Worm (Caenorhabditis elegans) whole organism, L1 larva: ENCODE results near the gene npr-18.

Experiments used
- C04F5.9 ChIP-seq: sonication (generic microtip); optimal IDR thresholded peaks from 2 replicates; lab custom pipeline; 2016; ENCODE audit warnings: missing genetic modification characterization, missing compliant biosample characterization
- C16A3.4 ChIP-seq: fragments of 150-350 bp; optimal IDR thresholded peaks from 2 replicates; lab custom pipeline; 2014; ENCODE audit warnings: missing biosample characterization, missing genetic modification characterization
- alr-1 ChIP-seq: fragments of 200-800 bp; sonication (Bioruptor generic); optimal IDR thresholded peaks from 2 replicates; lab custom pipeline; 2018; ENCODE audit warnings: borderline replicate concordance, mild to moderate bottlenecking, missing genetic modification characterization, missing compliant biosample characterization
- aly-2 ChIP-seq: fragments of 150-350 bp; optimal IDR thresholded peaks from 2 replicates; lab custom pipeline; 2014; ENCODE audit warnings: missing biosample characterization, missing genetic modification characterization
- blmp-1 ChIP-seq: fragments of 150-350 bp; optimal IDR thresholded peaks from 2 replicates; lab custom pipeline; 2014; ENCODE audit warnings: missing biosample characterization, missing genetic modification characterization
- ceh-63 ChIP-seq: fragments of 200-800 bp; sonication (Bioruptor generic); optimal IDR thresholded peaks from 2 replicates; lab custom pipeline; 2018; ENCODE audit warnings: mild to moderate bottlenecking, missing genetic modification characterization, missing compliant biosample characterization
- ceh-8 ChIP-seq: fragments of 200-800 bp; sonication (Bioruptor generic); optimal IDR thresholded peaks from 2 replicates; lab custom pipeline; 2018; ENCODE audit warnings: mild to moderate bottlenecking, missing genetic modification characterization, moderate library complexity, missing compliant biosample characterization
- ceh-82 ChIP-seq, 3 experiments: fragments of 150-350 bp in 1 of 3; sonication (generic microtip) in 2 of 3; optimal IDR thresholded peaks; 2 replicates each; lab custom pipeline; 2014 to 2017; ENCODE audit warnings: missing biosample characterization in 3 of 3, missing genetic modification characterization in 3 of 3
- ceh-90 ChIP-seq: sonication (generic microtip); optimal IDR thresholded peaks from 2 replicates; lab custom pipeline; 2016; ENCODE audit warnings: missing genetic modification characterization, missing compliant biosample characterization
- ces-1 ChIP-seq: fragments of 150-350 bp; optimal IDR thresholded peaks from 2 replicates; lab custom pipeline; 2014; ENCODE audit warnings: missing biosample characterization, missing genetic modification reagents, missing genetic modification characterization
- dpl-1 ChIP-seq, 3 experiments: fragments of 150-350 bp in 2 of 3; sonication (generic microtip) in 1 of 3; optimal IDR thresholded peaks; 2 replicates each; lab custom pipeline; 2014 to 2017; ENCODE audit warnings: missing biosample characterization in 3 of 3, missing genetic modification characterization in 3 of 3, missing genetic modification reagents in 3 of 3
- dsc-1 ChIP-seq: sonication (generic microtip); optimal IDR thresholded peaks from 2 replicates; lab custom pipeline; 2016; ENCODE audit warnings: mild to moderate bottlenecking, missing genetic modification characterization, missing compliant biosample characterization
- efl-1 ChIP-seq, 4 experiments: fragments of 150-350 bp; optimal IDR thresholded peaks in 3 of 4; peaks in 1 of 4; 1 replicate in 1 of 4; 2 replicates in 3 of 4; lab custom pipeline; 2014; ENCODE audit warnings: missing biosample characterization in 2 of 4, missing genetic modification characterization in 2 of 4, missing genetic modification reagents in 2 of 4
- elt-2 ChIP-seq: sonication (generic microtip); optimal IDR thresholded peaks from 2 replicates; lab custom pipeline; 2016; ENCODE audit warnings: missing genetic modification characterization, mild to moderate bottlenecking, inconsistent platforms, missing compliant biosample characterization, missing genetic modification reagents
- elt-3 ChIP-seq, 6 experiments: fragments of 150-350 bp in 1 of 6; sonication (generic microtip); optimal IDR thresholded peaks; 2 replicates each; lab custom pipeline; 2017 to 2018; ENCODE audit warnings: missing biosample characterization in 6 of 6, missing genetic modification characterization in 6 of 6, inconsistent platforms in 1 of 6
- ets-5 ChIP-seq: fragments of 200-800 bp; sonication (Bioruptor generic); IDR thresholded peaks from 2 replicates; pipeline ENCODE4 v1.3.6; 2022; ENCODE audit warnings: missing genetic modification characterization, missing compliant biosample characterization
- fkh-10 ChIP-seq: sonication (generic microtip); optimal IDR thresholded peaks from 2 replicates; lab custom pipeline; 2017; ENCODE audit warnings: missing biosample characterization, missing genetic modification reagents, missing genetic modification characterization
- fkh-4 ChIP-seq: sonication (generic microtip); optimal IDR thresholded peaks from 2 replicates; lab custom pipeline; 2016; ENCODE audit warnings: missing compliant biosample characterization, missing genetic modification characterization, borderline replicate concordance
- fkh-8 ChIP-seq: sonication (generic microtip); optimal IDR thresholded peaks from 2 replicates; lab custom pipeline; 2016; ENCODE audit warnings: mild to moderate bottlenecking, missing genetic modification characterization, missing compliant biosample characterization
- fos-1 ChIP-seq: fragments of 150-350 bp; optimal IDR thresholded peaks from 2 replicates; lab custom pipeline; 2014; ENCODE audit warnings: missing biosample characterization, missing genetic modification characterization
- grh-1 ChIP-seq: fragments of 200-800 bp; sonication (Bioruptor generic); IDR thresholded peaks from 2 replicates; pipeline ENCODE4 v1.3.6; 2022; ENCODE audit warnings: missing genetic modification reagents, missing genetic modification characterization, missing compliant biosample characterization
- isw-1 ChIP-seq: fragments of 200-800 bp; sonication (Bioruptor generic); IDR thresholded peaks from 2 replicates; pipeline ENCODE4 v1.3.6; 2022; ENCODE audit warnings: missing genetic modification characterization, missing compliant biosample characterization
- jun-1 ChIP-seq: fragments of 150-350 bp; optimal IDR thresholded peaks from 2 replicates; lab custom pipeline; 2014; ENCODE audit warnings: missing biosample characterization, missing genetic modification reagents, missing genetic modification characterization
- lin-13 ChIP-seq: fragments of 150-350 bp; optimal IDR thresholded peaks from 2 replicates; lab custom pipeline; 2014; ENCODE audit warnings: missing biosample characterization, missing genetic modification reagents, missing genetic modification characterization
- lin-14 ChIP-seq: fragments of 200-800 bp; sonication (Bioruptor generic); optimal IDR thresholded peaks from 2 replicates; lab custom pipeline; 2018; ENCODE audit warnings: mild to moderate bottlenecking, missing genetic modification characterization, moderate library complexity, missing compliant biosample characterization
- lin-35 ChIP-seq, 2 experiments: fragments of 150-350 bp; optimal IDR thresholded peaks; 2 replicates each; lab custom pipeline; 2014; ENCODE audit warnings: missing biosample characterization in 2 of 2, missing genetic modification characterization in 2 of 2, missing genetic modification reagents in 2 of 2
- lir-3 ChIP-seq: sonication (generic microtip); optimal IDR thresholded peaks from 2 replicates; lab custom pipeline; 2016; ENCODE audit warnings: mild to moderate bottlenecking, missing genetic modification characterization, moderate library complexity, missing compliant biosample characterization; ENCODE audit not compliant: poor library complexity
- lsy-2 ChIP-seq, 2 experiments: fragments of 150-350 bp; optimal IDR thresholded peaks; 2 replicates each; lab custom pipeline; 2014; ENCODE audit warnings: missing biosample characterization in 2 of 2, missing genetic modification characterization in 2 of 2
- mdl-1 ChIP-seq, 2 experiments: fragments of 150-350 bp; optimal IDR thresholded peaks; 2 replicates each; lab custom pipeline; 2014 to 2017; ENCODE audit warnings: missing biosample characterization in 2 of 2, missing genetic modification characterization in 2 of 2, inconsistent platforms in 1 of 2
- mep-1 ChIP-seq: fragments of 150-350 bp; optimal IDR thresholded peaks from 2 replicates; lab custom pipeline; 2014; ENCODE audit warnings: missing biosample characterization, missing genetic modification characterization
- nhr-19 ChIP-seq: fragments of 200-800 bp; sonication (Bioruptor generic); conservative IDR thresholded peaks from 2 replicates; pipeline ENCODE4 v1.3.6; 2022; ENCODE audit warnings: missing genetic modification characterization, missing compliant biosample characterization
- nhr-20 ChIP-seq: sonication (generic microtip); optimal IDR thresholded peaks from 2 replicates; lab custom pipeline; 2016; ENCODE audit warnings: mild to moderate bottlenecking, missing genetic modification characterization, missing compliant biosample characterization
- nhr-47 ChIP-seq: sonication (generic microtip); optimal IDR thresholded peaks from 2 replicates; lab custom pipeline; 2016; ENCODE audit warnings: mild to moderate bottlenecking, missing genetic modification characterization, moderate library complexity, missing compliant biosample characterization
- nhr-71 ChIP-seq: sonication (generic microtip); optimal IDR thresholded peaks from 2 replicates; lab custom pipeline; 2016; ENCODE audit warnings: mild to moderate bottlenecking, missing genetic modification characterization, moderate library complexity, missing compliant biosample characterization
- nhr-77 ChIP-seq: fragments of 150-350 bp; optimal IDR thresholded peaks from 2 replicates; lab custom pipeline; 2014; ENCODE audit warnings: missing biosample characterization, missing genetic modification characterization
- nhr-84 ChIP-seq: sonication (generic microtip); optimal IDR thresholded peaks from 2 replicates; lab custom pipeline; 2017; ENCODE audit warnings: missing biosample characterization, missing genetic modification characterization
- nhr-85 ChIP-seq: sonication (generic microtip); peaks from one replicate; lab custom pipeline; 2016; ENCODE audit warnings: missing genetic modification characterization, inconsistent platforms, missing compliant biosample characterization
- nhr-90 ChIP-seq: sonication (generic microtip); optimal IDR thresholded peaks from 2 replicates; lab custom pipeline; 2016; ENCODE audit warnings: mild to moderate bottlenecking, missing genetic modification characterization, missing compliant biosample characterization; ENCODE audit not compliant: poor library complexity
- pax-3 ChIP-seq: fragments of 200-800 bp; sonication (Bioruptor generic); optimal IDR thresholded peaks from 2 replicates; lab custom pipeline; 2018; ENCODE audit warnings: mild to moderate bottlenecking, missing genetic modification characterization, moderate library complexity, missing compliant biosample characterization
- pqm-1 ChIP-seq: sonication (generic microtip); optimal IDR thresholded peaks from 3 replicates; lab custom pipeline; 2017; ENCODE audit warnings: missing biosample characterization, missing genetic modification characterization
- rnt-1 ChIP-seq: sonication (generic microtip); optimal IDR thresholded peaks from 2 replicates; lab custom pipeline; 2016; ENCODE audit warnings: mild to moderate bottlenecking, missing genetic modification characterization, moderate library complexity, missing compliant biosample characterization
- skn-1 ChIP-seq: fragments of 150-350 bp; optimal IDR thresholded peaks from 2 replicates; lab custom pipeline; 2014; ENCODE audit warnings: missing biosample characterization, missing genetic modification characterization
- sox-4 ChIP-seq: sonication (generic microtip); optimal IDR thresholded peaks from 2 replicates; lab custom pipeline; 2016; ENCODE audit warnings: missing genetic modification characterization, missing compliant biosample characterization
- sptf-1 ChIP-seq: fragments of 150-350 bp; optimal IDR thresholded peaks from 2 replicates; lab custom pipeline; 2014; ENCODE audit warnings: missing biosample characterization, missing genetic modification characterization
- unc-30 ChIP-seq: sonication (generic microtip); optimal IDR thresholded peaks from 2 replicates; lab custom pipeline; 2017; ENCODE audit warnings: missing biosample characterization, missing genetic modification characterization
- unc-86 ChIP-seq: sonication (generic microtip); optimal IDR thresholded peaks from 2 replicates; lab custom pipeline; 2016; ENCODE audit warnings: missing genetic modification characterization, missing compliant biosample characterization
- unc-98 ChIP-seq: fragments of 200-800 bp; sonication (Bioruptor generic); IDR thresholded peaks from 2 replicates; pipeline ENCODE4 v1.3.6; 2022; ENCODE audit warnings: missing genetic modification characterization, missing compliant biosample characterization
- ztf-11 ChIP-seq, 2 experiments: sonication (generic microtip); optimal IDR thresholded peaks; 2 replicates each; lab custom pipeline; 2016 to 2017; ENCODE audit warnings: missing genetic modification characterization in 2 of 2, missing biosample characterization in 1 of 2, missing compliant biosample characterization in 1 of 2
- ztf-4 ChIP-seq: fragments of 150-350 bp; optimal IDR thresholded peaks from 2 replicates; lab custom pipeline; 2014; ENCODE audit warnings: missing biosample characterization, missing genetic modification characterization

npr-18 gene

ce11 chrX:9705257-9706035, 14.9 kb downstream of the npr-18 start:
- TF ChIP-seq pqm-1 (tag; lab: Kevin White, UChicago) (no peak), efl-1 (optimal IDR thresholded peaks at IDR 0.05; lab: Kevin White, UChicago) (peak in 1 of 2 experiments; percentile 47), efl-1 (GFP tag; optimal IDR thresholded peaks at IDR 0.05 in 1 of 2; lab: Kevin White, UChicago) (no peak), lin-14 (peak; percentile 86), C16A3.4 (tag; lab: Kevin White, UChicago) (peak; percentile 3), nhr-85 (tag; lab: Kevin White, UChicago) (peak; percentile 79), dpl-1 (GFP tag; optimal IDR thresholded peaks at IDR 0.05; lab: Kevin White, UChicago) (peak; percentile 16 to 40 (median 29)), mdl-1 (tag; optimal IDR thresholded peaks at IDR 0.05; lab: Kevin White, UChicago) (peak in 1 of 2 experiments; percentile 0), unc-30 (tag; lab: Kevin White, UChicago) (no peak), aly-2 (tag; lab: Kevin White, UChicago) (no peak), ceh-82 (tag; optimal IDR thresholded peaks at IDR 0.05; lab: Kevin White, UChicago) (peak in 1 of 3 experiments; percentile 25), nhr-47 (peak; percentile 0), elt-2 (tag; lab: Kevin White, UChicago) (no peak), nhr-71 (peak; percentile 47), skn-1 (peak; percentile 74), ceh-63 (GFP tag; lab: Kevin White, UChicago) (no peak), unc-86 (no peak), rnt-1 (tag; lab: Kevin White, UChicago) (no peak), nhr-84 (tag; lab: Kevin White, UChicago) (no peak), ztf-11 (tag; optimal IDR thresholded peaks at IDR 0.05; lab: Kevin White, UChicago) (no peak), nhr-77 (tag; lab: Kevin White, UChicago) (no peak), fkh-10 (GFP tag; lab: Kevin White, UChicago) (peak; percentile 74), lir-3 (no peak), mep-1 (peak; percentile 7), nhr-19 (GFP tag; lab: Robert Waterston, UW) (no peak), dsc-1 (tag; lab: Kevin White, UChicago) (no peak), grh-1 (GFP tag; lab: Robert Waterston, UW) (no peak), isw-1 (GFP tag; lab: Robert Waterston, UW) (peak; percentile 26; the same call in 1 of the 2 replicates), nhr-20 (tag; lab: Kevin White, UChicago) (peak; percentile 9), ceh-8 (no peak), blmp-1 (peak; percentile 32), lsy-2 (tag; optimal IDR thresholded peaks at IDR 0.05; lab: Kevin White, UChicago) (peak in 1 of 2 experiments; percentile 54), fkh-8 (tag; lab: Kevin White, UChicago) (peak; percentile 32)
- TF ChIP-seq, all 84 proteins: peak for 17

ce11 chrX:9706084-9706483, 15.5 kb downstream of the npr-18 start, which contains the start of gene F15G9.1:
F15G9.1 (plus strand) TSS chrX:9706384.
- no peak for TF ChIP-seq alr-1 (tag; lab: Kevin White, UChicago)
- no peak for TF ChIP-seq jun-1
- no peak for TF ChIP-seq unc-98 (GFP tag; lab: Robert Waterston, UW)
- TF ChIP-seq ztf-4, result no peak
- TF ChIP-seq C04F5.9 (tag; lab: Kevin White, UChicago), result no peak

ce11 chrX:9709462-9709861, 18.9 kb downstream of the npr-18 start, which contains the start of gene F15G9.6:
F15G9.6 (plus strand) TSS chrX:9709762.
- TF ChIP-seq elt-3 (tag; optimal IDR thresholded peaks at IDR 0.05; lab: Kevin White, UChicago), result no peak
- no peak for TF ChIP-seq sox-4 (tag; lab: Kevin White, UChicago)
- TF ChIP-seq lin-35 (GFP tag; optimal IDR thresholded peaks at IDR 0.05; lab: Kevin White, UChicago), result no peak
- no peak for TF ChIP-seq fkh-4 (tag; lab: Kevin White, UChicago)
- no peak for TF ChIP-seq ceh-90
- no peak for TF ChIP-seq unc-98 (GFP tag; lab: Robert Waterston, UW)
- no peak for TF ChIP-seq nhr-90 (tag; lab: Kevin White, UChicago)
- no peak for TF ChIP-seq pax-3 (tag; lab: Kevin White, UChicago)
- TF ChIP-seq ces-1 (GFP tag; lab: Kevin White, UChicago), result no peak
- no peak for TF ChIP-seq fos-1
- no peak for TF ChIP-seq ceh-63 (GFP tag; lab: Kevin White, UChicago)
- no peak for TF ChIP-seq lin-13 (GFP tag; lab: Kevin White, UChicago)
- no peak for TF ChIP-seq sptf-1 (tag; lab: Kevin White, UChicago)
- TF ChIP-seq rnt-1 (tag; lab: Kevin White, UChicago), result no peak
- no peak for TF ChIP-seq fkh-10 (GFP tag; lab: Kevin White, UChicago)
- TF ChIP-seq ets-5 (GFP tag; lab: Robert Waterston, UW), result no peak
- no peak for TF ChIP-seq ztf-4
- no peak for TF ChIP-seq grh-1 (GFP tag; lab: Robert Waterston, UW)
